Worm (Caenorhabditis elegans) whole organism, L4 larva: Measurements from ENCODE around the gene ZC116.5.

Experiments
- F37D6.2 ChIP-seq: sonication (generic microtip); optimal IDR thresholded peaks from 2 replicates; lab custom pipeline; 2016; ENCODE audit warnings: mild to moderate bottlenecking, missing genetic modification characterization, missing compliant biosample characterization
- Y5F2A.4 ChIP-seq: fragments of 200-800 bp; sonication (Bioruptor generic); optimal IDR thresholded peaks from 2 replicates; lab custom pipeline; 2018; ENCODE audit warnings: mild to moderate bottlenecking, missing genetic modification characterization, missing compliant biosample characterization
- ceh-82 ChIP-seq: sonication (generic microtip); optimal IDR thresholded peaks from 2 replicates; lab custom pipeline; 2017; ENCODE audit warnings: missing biosample characterization, missing genetic modification characterization
- dpl-1 ChIP-seq: fragments of 150-350 bp; optimal IDR thresholded peaks from 2 replicates; lab custom pipeline; 2014; ENCODE audit warnings: missing biosample characterization, missing genetic modification reagents, missing genetic modification characterization
- fkh-10 ChIP-seq: fragments of 150-350 bp; optimal IDR thresholded peaks from 2 replicates; lab custom pipeline; 2014; ENCODE audit warnings: missing biosample characterization, missing genetic modification reagents, missing genetic modification characterization
- lim-7 ChIP-seq: fragments of 200-800 bp; sonication (Bioruptor generic); IDR thresholded peaks from 2 replicates; pipeline ENCODE4 v1.3.6; 2022; ENCODE audit warnings: missing genetic modification characterization, missing compliant biosample characterization
- nhr-111 ChIP-seq: fragments of 200-800 bp; sonication (Bioruptor generic); optimal IDR thresholded peaks from 2 replicates; lab custom pipeline; 2018; ENCODE audit warnings: mild to moderate bottlenecking, missing genetic modification characterization, missing compliant biosample characterization
- nhr-237 ChIP-seq: sonication (generic microtip); optimal IDR thresholded peaks from 2 replicates; lab custom pipeline; 2017; ENCODE audit warnings: missing biosample characterization, missing genetic modification characterization
- pha-4 ChIP-seq, 2 experiments: fragments of 150-350 bp in 1 of 2; fragments of 200-800 bp in 1 of 2; sonication (Bioruptor generic) in 1 of 2; IDR thresholded peaks in 1 of 2; optimal IDR thresholded peaks in 1 of 2; 2 replicates each; pipeline versions ENCODE4 v1.3.6 to Lab custom; 2014 to 2022; ENCODE audit warnings: missing genetic modification characterization in 2 of 2, missing genetic modification reagents in 2 of 2, missing biosample characterization in 1 of 2, missing compliant biosample characterization in 1 of 2
- snpc-4 ChIP-seq: fragments of 150-350 bp; optimal IDR thresholded peaks from 2 replicates; lab custom pipeline; 2014; ENCODE audit warnings: missing biosample characterization, missing genetic modification characterization
- tag-97 ChIP-seq: fragments of 200-800 bp; sonication (Bioruptor generic); IDR thresholded peaks from 2 replicates; pipeline ENCODE4 v1.3.6; 2022; ENCODE audit warnings: missing genetic modification characterization, missing compliant biosample characterization
- unc-39 ChIP-seq: sonication (generic microtip); optimal IDR thresholded peaks from 2 replicates; lab custom pipeline; 2017; ENCODE audit warnings: missing biosample characterization, missing genetic modification characterization
- zag-1 ChIP-seq: fragments of 150-350 bp; optimal IDR thresholded peaks from 2 replicates; lab custom pipeline; 2014; ENCODE audit warnings: missing biosample characterization, missing genetic modification characterization

- TF ChIP-seq unc-39 (tag; lab: Kevin White, UChicago) (no peak), Y5F2A.4 (GFP tag; lab: Kevin White, UChicago) (no peak), nhr-111 (GFP tag; lab: Kevin White, UChicago) (no peak), lim-7 (GFP tag; lab: Robert Waterston, UW) (no peak), tag-97 (no peak), F37D6.2 (tag; lab: Kevin White, UChicago) (no peak), dpl-1 (GFP tag; lab: Kevin White, UChicago) (no peak), zag-1 (tag; lab: Kevin White, UChicago) (no peak), pha-4 (GFP tag; IDR thresholded peaks at IDR 0.05; lab: Robert Waterston, UW) (no peak), pha-4 (tag; optimal IDR thresholded peaks at IDR 0.05; lab: Kevin White, UChicago) (no peak), nhr-237 (tag; lab: Kevin White, UChicago) (no peak), fkh-10 (GFP tag; lab: Kevin White, UChicago) (no peak), ceh-82 (no peak), snpc-4 (tag; lab: Kevin White, UChicago) (no peak)
These were observed 41.4 kb downstream of the ZC116.5 start for ce11 chrV:12567312-12567711.
